Fruit fly (Drosophila melanogaster): Measurements from ENCODE around the gene CG14933.

The CG14933 gene

dm6 chr2L:11842291-11843187 lies at the start of gene CG14933, which contains the start of the genes CG44008, CG46426 and CG42486:
CG14933 (plus strand) TSS chr2L:11842828.
CG44008 (minus strand) TSS chr2L:11842445.
CG46426 (plus strand) TSS chr2L:11842828.
CG42486 (plus strand) TSS chr2L:11843137.
- no peak for TF ChIP-seq CG8478 (optimal IDR thresholded peaks at IDR 0.05)
- no peak for TF ChIP-seq CTCF (optimal IDR thresholded peaks at IDR 0.05)

DNA sequence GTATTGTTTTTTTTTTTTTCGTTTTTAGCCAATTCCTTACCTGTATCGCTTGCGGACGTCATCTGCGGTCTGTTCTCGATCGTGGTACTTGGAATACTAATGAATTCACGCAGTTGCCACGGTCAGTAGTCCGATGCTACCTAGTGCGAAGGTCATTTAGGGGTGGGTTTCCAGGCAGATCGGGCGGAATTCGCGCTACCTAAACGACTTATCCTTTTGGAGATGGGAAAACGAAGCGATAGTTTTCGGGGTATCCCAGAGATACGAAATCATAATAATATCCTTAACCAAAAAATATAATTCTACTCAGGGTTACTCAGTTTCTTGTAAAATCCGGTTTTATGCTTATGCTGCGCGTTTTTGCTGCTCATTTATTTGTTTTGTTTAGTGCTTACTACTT lies 48.6 kb upstream of the CG14933 start, which contains the start of gene CG14937:
Gene CG14937, minus strand, starts transcription at position 101 of the 400 bp plus-strand sequence.
- TF ChIP-seq CG8478 (optimal IDR thresholded peaks at IDR 0.05), result no peak
- TF ChIP-seq CTCF (optimal IDR thresholded peaks at IDR 0.05), result no peak

DNA sequence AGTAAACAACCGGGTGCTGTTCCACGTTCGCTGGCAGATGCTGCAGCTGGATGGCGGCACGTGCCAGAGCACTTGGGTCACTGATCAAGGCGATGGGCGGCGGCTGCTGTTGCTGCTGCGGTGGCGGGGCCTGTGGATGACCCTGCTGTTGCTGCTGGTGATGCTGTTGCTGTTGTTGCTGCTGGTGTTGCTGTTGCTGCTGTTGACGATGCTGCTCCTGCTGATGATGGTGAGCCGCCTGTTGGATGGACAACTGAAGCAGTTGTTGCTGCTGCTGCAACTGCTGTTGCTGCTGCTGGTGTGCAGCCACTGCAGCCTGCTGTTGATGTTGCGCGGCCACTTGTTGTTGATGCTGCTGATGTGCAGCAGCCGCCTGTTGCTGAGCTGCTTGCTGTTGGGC lies 45.5 kb upstream of the CG14933 start:
- TF ChIP-seq CTCF (optimal IDR thresholded peaks at IDR 0.05) (no peak), CG8478 (optimal IDR thresholded peaks at IDR 0.05) (no peak)

DNA sequence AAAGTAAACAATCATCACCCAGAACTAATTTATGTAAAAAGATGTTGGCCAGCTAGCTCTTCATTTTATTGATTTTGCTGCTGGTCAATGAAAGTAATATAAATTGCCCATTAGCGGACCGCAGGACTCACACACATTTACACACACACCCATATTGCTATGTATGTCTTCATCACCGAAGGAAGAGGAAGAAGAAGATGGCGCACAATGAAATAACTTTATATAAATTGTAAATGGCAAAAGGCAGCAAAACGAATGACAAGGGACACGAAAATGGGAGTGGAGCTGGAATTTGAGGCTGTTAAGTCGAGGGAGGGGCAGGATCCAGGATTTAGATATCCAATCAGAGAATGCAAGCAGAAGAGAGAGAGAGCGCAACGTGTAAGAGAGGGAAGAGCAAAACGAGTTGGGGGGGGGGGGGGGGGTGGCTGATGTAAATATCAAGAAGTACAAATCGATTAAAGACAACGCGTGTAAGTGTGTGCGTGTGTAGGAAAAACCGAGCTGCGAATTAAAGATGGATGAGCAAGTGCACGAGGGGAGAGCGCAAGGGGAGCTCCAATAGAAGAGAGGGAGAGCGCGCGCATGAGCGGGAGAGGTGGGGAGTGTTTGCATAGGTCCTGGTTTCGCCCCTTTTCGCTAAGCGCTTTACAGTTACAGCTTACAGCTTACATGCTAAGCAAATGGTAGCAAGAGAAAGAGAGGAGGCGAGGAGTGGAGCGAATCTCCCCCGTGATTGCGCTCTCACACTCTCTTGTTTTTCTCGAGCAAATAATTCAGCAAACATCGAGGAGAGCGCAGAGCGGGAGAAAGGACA lies 38.2 kb upstream of the CG14933 start:
- TF ChIP-seq CG8478 (optimal IDR thresholded peaks at IDR 0.05) (no peak), CTCF (optimal IDR thresholded peaks at IDR 0.05) (no peak)

DNA sequence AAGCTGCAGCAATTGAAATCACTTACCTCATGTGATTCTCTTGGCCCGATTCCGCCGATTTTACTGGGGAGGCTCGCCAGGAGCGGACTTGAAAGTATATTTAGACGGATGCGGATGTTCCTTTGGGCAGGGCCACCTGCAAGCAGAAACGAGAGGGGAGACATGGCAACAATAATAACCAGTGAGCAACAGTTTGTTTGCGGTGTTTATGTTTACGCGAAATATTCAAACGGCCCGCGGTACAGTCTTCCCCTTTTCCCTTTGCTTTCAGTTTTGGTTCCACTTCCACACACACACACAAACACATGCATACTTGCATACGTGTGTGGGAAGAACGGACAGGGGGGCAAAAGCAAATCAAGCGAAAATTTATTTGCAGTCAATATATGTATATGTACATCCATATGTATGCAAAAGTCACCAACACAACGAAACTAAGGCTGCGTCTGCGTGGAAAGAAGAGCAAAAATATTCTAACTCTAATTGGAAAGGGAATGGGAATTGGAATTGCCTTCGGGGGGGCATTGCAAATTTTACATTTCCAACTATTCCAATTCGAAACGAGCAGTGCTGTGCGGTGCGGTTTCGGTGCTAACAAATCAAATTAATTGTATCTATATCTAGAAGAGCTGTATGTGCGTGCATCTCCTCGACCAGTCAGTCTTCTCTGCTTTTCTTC lies 36.5 kb upstream of the CG14933 start:
- TF ChIP-seq CG8478 (optimal IDR thresholded peaks at IDR 0.05) (no peak), CTCF (optimal IDR thresholded peaks at IDR 0.05) (no peak)

DNA sequence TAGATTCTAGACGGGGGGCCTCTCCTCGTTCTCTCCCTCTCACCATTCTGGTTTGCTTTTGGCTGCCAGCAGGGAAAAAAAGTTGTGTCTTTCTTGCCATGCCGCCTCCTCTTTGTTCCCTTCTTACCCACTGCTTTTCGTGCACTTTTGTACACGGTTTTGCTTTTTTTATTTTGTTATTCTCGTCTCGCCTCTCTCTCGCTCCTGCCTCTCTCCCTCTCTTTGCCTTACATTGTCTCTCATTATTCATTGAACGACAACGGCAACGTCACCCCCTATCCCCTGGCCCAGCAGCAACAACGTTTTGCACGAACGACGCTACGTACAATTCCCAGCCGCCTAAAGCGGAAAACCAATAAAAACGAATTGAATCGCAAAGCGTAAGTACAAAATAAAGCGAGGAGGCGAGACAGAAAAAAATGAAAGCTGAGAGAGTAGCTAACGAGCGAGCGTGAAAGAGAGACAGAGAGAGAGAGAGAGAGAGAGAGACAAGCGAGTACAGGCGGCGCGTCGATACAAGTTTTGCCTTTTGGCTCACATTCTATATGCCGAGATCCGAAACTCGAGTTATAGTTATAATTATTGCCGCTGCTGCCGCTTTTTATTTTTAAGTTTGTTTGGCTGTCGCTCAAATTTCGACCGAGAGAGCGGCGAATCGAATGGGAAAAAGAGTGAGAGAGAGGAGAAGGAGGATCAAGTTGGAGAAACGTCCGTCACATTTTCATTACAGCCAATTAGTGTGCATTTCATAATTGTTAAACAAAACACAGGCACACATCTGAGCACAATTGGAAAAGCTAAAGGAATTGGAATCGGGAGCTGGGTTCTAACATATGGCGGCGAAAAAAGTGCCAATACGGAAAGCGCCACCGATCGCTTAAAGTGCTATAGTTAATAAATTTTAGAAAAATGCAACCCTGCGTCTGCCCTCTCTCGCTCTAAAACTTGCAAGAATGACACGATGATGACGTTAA lies 35.6 kb upstream of the CG14933 start:
- TF ChIP-seq CTCF (optimal IDR thresholded peaks at IDR 0.05), result no peak
- no peak for TF ChIP-seq CG8478 (optimal IDR thresholded peaks at IDR 0.05)

DNA sequence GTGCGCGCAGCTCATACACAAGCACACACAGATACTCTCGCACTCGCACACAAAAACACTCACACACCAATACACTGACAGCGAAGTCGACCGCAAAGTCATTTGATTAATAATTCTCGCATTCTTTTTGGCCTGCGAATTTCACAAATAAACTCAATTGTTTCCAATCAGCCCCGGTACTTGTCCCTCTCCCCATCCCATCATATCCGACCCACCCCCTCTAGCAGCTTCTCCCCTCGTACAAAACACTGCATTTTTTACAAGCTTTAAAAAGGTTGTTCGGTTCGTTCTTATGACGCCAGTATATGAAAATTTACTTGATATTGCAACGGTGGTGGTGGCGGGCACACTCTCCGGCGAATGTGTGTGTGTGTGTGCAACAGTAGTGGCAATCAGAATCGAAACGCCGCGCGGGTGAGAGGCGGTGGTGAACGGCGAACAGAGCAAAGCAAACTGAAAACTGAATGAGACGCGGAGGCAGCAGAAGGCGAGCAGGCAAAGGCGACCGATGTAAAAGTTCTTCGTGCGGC lies 34.9 kb upstream of the CG14933 start:
- TF ChIP-seq CTCF (optimal IDR thresholded peaks at IDR 0.05), result no peak

- TF ChIP-seq CTCF (optimal IDR thresholded peaks at IDR 0.05) (no peak), CG8478 (optimal IDR thresholded peaks at IDR 0.05) (no peak)
These were observed 34.3 kb upstream of the CG14933 start for dm6 chr2L:11808327-11808701.

DNA sequence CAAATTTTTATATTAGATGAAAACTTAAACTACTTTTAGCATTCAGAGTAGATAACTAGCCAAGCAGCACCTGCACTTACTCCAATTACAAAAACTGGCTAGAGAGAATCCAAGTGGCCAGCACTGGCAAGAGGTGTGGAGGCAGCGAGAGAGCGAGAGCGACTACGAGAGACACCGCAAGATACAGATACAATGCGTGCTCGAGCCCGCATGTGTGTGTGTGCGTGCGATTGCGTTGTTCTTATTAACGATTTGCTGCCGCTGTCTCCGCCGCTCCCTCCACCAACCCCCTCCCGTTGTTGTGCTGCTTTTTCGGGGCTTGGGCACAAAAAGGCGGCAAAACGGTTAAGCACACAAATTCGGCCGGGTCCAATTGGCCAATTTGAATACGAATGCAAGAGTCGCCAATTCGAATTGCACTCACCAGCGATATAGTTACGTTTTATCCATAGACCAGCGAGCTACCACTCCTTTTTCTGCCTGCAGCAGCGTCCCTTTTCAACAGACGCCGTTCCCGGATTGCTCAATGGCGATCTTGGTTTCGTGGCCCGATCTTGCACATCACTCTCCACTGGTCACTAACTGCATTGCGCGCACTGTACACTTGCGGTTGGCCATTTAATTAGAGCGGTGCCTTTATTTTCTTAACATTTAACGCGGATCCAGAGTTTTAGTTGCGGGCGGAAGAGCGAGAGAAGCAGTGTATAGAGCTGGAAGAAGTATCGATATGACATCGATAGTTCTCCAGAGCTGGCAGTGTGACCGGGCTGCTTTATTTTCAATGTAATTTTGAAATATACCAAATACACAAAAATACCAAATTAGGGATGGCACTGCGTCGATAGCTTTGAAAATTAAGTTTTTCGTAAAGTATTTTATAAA lies 33.7 kb upstream of the CG14933 start, which contains the start of gene crol:
Gene crol, minus strand, starts transcription at position 737 of the 882 bp plus-strand sequence.
- TF ChIP-seq CTCF (optimal IDR thresholded peaks at IDR 0.05), result peak in 1 of 2 experiments; percentile 16
- TF ChIP-seq CG8478 (optimal IDR thresholded peaks at IDR 0.05), result no peak

- TF ChIP-seq CG8478 (optimal IDR thresholded peaks at IDR 0.05) (no peak), CTCF (optimal IDR thresholded peaks at IDR 0.05) (no peak)
These were observed 32.8 kb upstream of the CG14933 start for dm6 chr2L:11809823-11810222.

DNA sequence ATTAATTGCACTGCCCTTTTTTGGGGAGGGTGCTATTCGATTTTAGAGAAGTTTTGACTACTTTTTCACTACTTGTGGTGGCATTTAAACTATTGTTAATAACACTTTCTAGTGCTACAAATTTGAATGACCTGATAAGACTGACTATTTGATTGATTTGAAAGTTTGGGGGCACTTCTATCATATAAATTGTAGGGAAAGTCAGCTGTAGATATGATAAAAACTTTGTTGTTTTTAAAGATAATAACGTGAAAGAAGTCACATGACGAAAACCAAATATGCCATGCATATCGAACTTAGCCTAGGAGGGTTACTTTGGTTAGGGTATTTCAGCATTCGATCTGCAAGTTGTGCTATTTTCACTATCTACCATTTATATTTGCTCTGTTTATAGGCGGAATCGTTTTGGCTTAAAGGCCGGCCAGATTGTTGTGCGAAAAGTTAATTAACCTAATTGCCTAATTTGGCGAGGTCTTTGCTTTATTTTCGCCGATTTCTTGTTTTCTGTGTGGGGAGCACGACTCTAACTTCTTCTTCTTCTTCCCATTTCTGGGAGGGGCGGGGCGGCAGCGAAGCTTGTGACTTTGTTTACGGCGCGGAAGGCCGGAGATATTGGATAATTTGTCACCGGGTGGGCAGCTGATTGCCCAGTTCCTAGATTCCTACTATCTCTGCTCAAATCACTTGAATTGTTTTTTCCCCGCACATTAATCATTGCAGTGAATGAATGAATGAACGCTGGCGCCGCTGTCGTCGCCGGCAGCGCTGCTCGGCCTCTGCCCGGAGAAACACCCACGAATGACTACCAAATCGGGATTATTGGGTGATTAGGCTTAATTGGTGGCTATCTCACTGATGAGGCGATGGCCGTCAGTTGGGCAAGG lies 29.6 kb upstream of the CG14933 start:
- no peak for TF ChIP-seq CTCF (optimal IDR thresholded peaks at IDR 0.05)
- TF ChIP-seq CG8478 (optimal IDR thresholded peaks at IDR 0.05), result no peak

dm6 chr2L:11813665-11814087 lies 29.0 kb upstream of the CG14933 start, which contains the start of gene CycY:
CycY (minus strand) TSS chr2L:11813780.
- TF ChIP-seq CG8478 (optimal IDR thresholded peaks at IDR 0.05) (no peak), CTCF (optimal IDR thresholded peaks at IDR 0.05) (no peak)
